Worm (Caenorhabditis elegans): Measurements from ENCODE around the gene skat-1.
"Not testable (repeated sequence)": the region's sequence is repeated elsewhere in the genome, so short reads cannot be mapped to it uniquely, and the experiment has no call there.

- not testable (repeated sequence) for TF ChIP-seq nhr-25, ztf-11, lsy-2, nhr-237, ZK546.5, egl-27, fos-1 (tag; optimal IDR thresholded peaks at IDR 0.05)
Observed at ce11 chrIII:9005905-9006372, 9.4 kb upstream of the skat-1 start, which contains the start of gene rab-6.1.
